Worm (Caenorhabditis elegans) whole organism, L3 larva: ENCODE results near the gene lgc-27.

ENCODE experiments used
- R02D3.7 ChIP-seq: fragments of 150-350 bp; optimal IDR thresholded peaks from 2 replicates; lab custom pipeline; 2014; ENCODE audit warnings: missing biosample characterization, missing genetic modification characterization
- ama-1 ChIP-seq: fragments of 150-350 bp; optimal IDR thresholded peaks from 2 replicates; lab custom pipeline; 2018
- ceh-16 ChIP-seq: sonication (generic microtip); optimal IDR thresholded peaks from 2 replicates; lab custom pipeline; 2017; ENCODE audit warnings: missing biosample characterization, missing genetic modification characterization
- ceh-82 ChIP-seq: fragments of 150-350 bp; optimal IDR thresholded peaks from 2 replicates; lab custom pipeline; 2014; ENCODE audit warnings: missing biosample characterization, missing genetic modification characterization
- ceh-9 ChIP-seq: sonication (generic microtip); optimal IDR thresholded peaks from 2 replicates; lab custom pipeline; 2018; ENCODE audit warnings: missing biosample characterization, missing genetic modification characterization
- daf-12 ChIP-seq: fragments of 150-350 bp; optimal IDR thresholded peaks from 2 replicates; lab custom pipeline; 2014; ENCODE audit warnings: missing biosample characterization, missing genetic modification reagents, missing genetic modification characterization
- egl-27 ChIP-seq: sonication (generic microtip); optimal IDR thresholded peaks from 4 replicates; lab custom pipeline; 2017; ENCODE audit warnings: missing biosample characterization, missing genetic modification reagents, missing genetic modification characterization
- egl-5 ChIP-seq: fragments of 150-350 bp; optimal IDR thresholded peaks from 2 replicates; lab custom pipeline; 2017; ENCODE audit warnings: missing biosample characterization, missing genetic modification reagents, missing genetic modification characterization, inconsistent platforms
- elt-2 ChIP-seq: sonication (generic microtip); optimal IDR thresholded peaks from 2 replicates; lab custom pipeline; 2016; ENCODE audit warnings: missing genetic modification reagents, mild to moderate bottlenecking, missing genetic modification characterization, missing compliant biosample characterization
- elt-3 ChIP-seq, 3 experiments: fragments of 150-350 bp in 1 of 3; sonication (generic microtip) in 2 of 3; optimal IDR thresholded peaks; 2 replicates in 2 of 3; 4 replicates in 1 of 3; lab custom pipeline; 2014 to 2017; ENCODE audit warnings: missing biosample characterization in 3 of 3, missing genetic modification characterization in 3 of 3
- eor-1 ChIP-seq, 2 experiments: fragments of 150-350 bp; optimal IDR thresholded peaks; 2 replicates each; lab custom pipeline; 2014 to 2018; ENCODE audit warnings: missing biosample characterization in 2 of 2, missing genetic modification characterization in 2 of 2
- fkh-10 ChIP-seq: sonication (generic microtip); optimal IDR thresholded peaks from 2 replicates; lab custom pipeline; 2017; ENCODE audit warnings: missing biosample characterization, missing genetic modification reagents, missing genetic modification characterization
- fkh-2 ChIP-seq: fragments of 150-350 bp; optimal IDR thresholded peaks from 2 replicates; lab custom pipeline; 2014; ENCODE audit warnings: missing biosample characterization, missing genetic modification reagents, missing genetic modification characterization
- fos-1 ChIP-seq: fragments of 150-350 bp; optimal IDR thresholded peaks from 2 replicates; lab custom pipeline; 2014; ENCODE audit warnings: missing biosample characterization, missing genetic modification characterization
- hmg-11 ChIP-seq: sonication (generic microtip); optimal IDR thresholded peaks from 2 replicates; lab custom pipeline; 2016; ENCODE audit warnings: missing genetic modification characterization, missing compliant biosample characterization
- jun-1 ChIP-seq: fragments of 150-350 bp; optimal IDR thresholded peaks from 2 replicates; lab custom pipeline; 2014; ENCODE audit warnings: missing biosample characterization, missing genetic modification reagents, missing genetic modification characterization
- lin-39 ChIP-seq: fragments of 150-350 bp; optimal IDR thresholded peaks from 2 replicates; lab custom pipeline; 2018; ENCODE audit warnings: missing biosample characterization, missing genetic modification reagents, missing genetic modification characterization
- lsy-12 ChIP-seq: sonication (generic microtip); optimal IDR thresholded peaks from 2 replicates; lab custom pipeline; 2016; ENCODE audit warnings: mild to moderate bottlenecking, missing genetic modification characterization, missing compliant biosample characterization
- mdl-1 ChIP-seq: fragments of 150-350 bp; optimal IDR thresholded peaks from 2 replicates; lab custom pipeline; 2014; ENCODE audit warnings: missing biosample characterization, missing genetic modification characterization
- mml-1 ChIP-seq: fragments of 150-350 bp; sonication (generic microtip); optimal IDR thresholded peaks from 3 replicates; lab custom pipeline; 2014; ENCODE audit warnings: missing biosample characterization, missing genetic modification characterization
- nfya-1 ChIP-seq: sonication (generic microtip); optimal IDR thresholded peaks from 2 replicates; lab custom pipeline; 2017; ENCODE audit warnings: missing genetic modification characterization, mild to moderate bottlenecking, missing compliant biosample characterization, antibody characterized with exemption, moderate library complexity; ENCODE audit not compliant: insufficient read depth
- nhr-11 ChIP-seq: fragments of 150-350 bp; optimal IDR thresholded peaks from 2 replicates; lab custom pipeline; 2014; ENCODE audit warnings: missing biosample characterization, missing genetic modification characterization
- nhr-12 ChIP-seq: fragments of 150-350 bp; optimal IDR thresholded peaks from 2 replicates; lab custom pipeline; 2014; ENCODE audit warnings: missing biosample characterization, missing genetic modification characterization
- nhr-23 ChIP-seq: fragments of 150-350 bp; optimal IDR thresholded peaks from 2 replicates; lab custom pipeline; 2014; ENCODE audit warnings: missing biosample characterization, missing genetic modification reagents, missing genetic modification characterization
- nhr-237 ChIP-seq: fragments of 150-350 bp; optimal IDR thresholded peaks from 2 replicates; lab custom pipeline; 2014; ENCODE audit warnings: missing biosample characterization, missing genetic modification characterization
- nhr-25 ChIP-seq: sonication (generic microtip); optimal IDR thresholded peaks from 2 replicates; lab custom pipeline; 2017; ENCODE audit warnings: missing biosample characterization, missing genetic modification characterization
- nhr-28 ChIP-seq: fragments of 150-350 bp; optimal IDR thresholded peaks from 2 replicates; lab custom pipeline; 2014; ENCODE audit warnings: missing biosample characterization, missing genetic modification characterization
- nhr-67 ChIP-seq: fragments of 150-350 bp; optimal IDR thresholded peaks from 2 replicates; lab custom pipeline; 2014; ENCODE audit warnings: missing biosample characterization, missing genetic modification characterization
- nhr-76 ChIP-seq: fragments of 150-350 bp; sonication (generic microtip); optimal IDR thresholded peaks from 5 replicates; lab custom pipeline; 2014; ENCODE audit warnings: missing biosample characterization, missing genetic modification characterization
- nhr-77 ChIP-seq: fragments of 150-350 bp; optimal IDR thresholded peaks from 2 replicates; lab custom pipeline; 2014; ENCODE audit warnings: missing biosample characterization, missing genetic modification characterization
- skn-1 ChIP-seq: fragments of 150-350 bp; optimal IDR thresholded peaks from 2 replicates; lab custom pipeline; 2014; ENCODE audit warnings: missing biosample characterization, missing genetic modification characterization
- snpc-4 ChIP-seq: fragments of 150-350 bp; optimal IDR thresholded peaks from 2 replicates; lab custom pipeline; 2014; ENCODE audit warnings: missing biosample characterization, missing genetic modification characterization
- tbx-2 ChIP-seq: sonication (generic microtip); optimal IDR thresholded peaks from 2 replicates; lab custom pipeline; 2016; ENCODE audit warnings: mild to moderate bottlenecking, missing genetic modification characterization, missing compliant biosample characterization
- unc-39 ChIP-seq: sonication (generic microtip); optimal IDR thresholded peaks from 4 replicates; lab custom pipeline; 2017; ENCODE audit warnings: missing biosample characterization, missing genetic modification characterization
- zag-1 ChIP-seq: fragments of 150-350 bp; optimal IDR thresholded peaks from 2 replicates; lab custom pipeline; 2014; ENCODE audit warnings: missing biosample characterization, missing genetic modification characterization
- ztf-11 ChIP-seq: fragments of 150-350 bp; optimal IDR thresholded peaks from 2 replicates; lab custom pipeline; 2014; ENCODE audit warnings: missing biosample characterization, missing genetic modification characterization
- ztf-4 ChIP-seq: fragments of 150-350 bp; optimal IDR thresholded peaks from 2 replicates; lab custom pipeline; 2014; ENCODE audit warnings: missing biosample characterization, missing genetic modification characterization

The lgc-27 gene

ce11 chrII:4616443-4616842 is 32.4 kb upstream of the lgc-27 start, which contains the start of gene clec-136:
clec-136 (minus strand) TSS chrII:4616543.
- no peak for TF ChIP-seq nhr-25 (tag; lab: Kevin White, UChicago)
- TF ChIP-seq ztf-11 (tag; lab: Kevin White, UChicago): no peak
- no peak for TF ChIP-seq R02D3.7 (tag; lab: Kevin White, UChicago)
- no peak for TF ChIP-seq nhr-12 (tag; lab: Kevin White, UChicago)
- TF ChIP-seq eor-1 (tag; optimal IDR thresholded peaks at IDR 0.05; lab: Kevin White, UChicago): no peak
- TF ChIP-seq zag-1 (tag; lab: Kevin White, UChicago): no peak
- TF ChIP-seq elt-2: no peak
- TF ChIP-seq nhr-23: no peak
- TF ChIP-seq lin-39 (tag; lab: Kevin White, UChicago): no peak
- no peak for TF ChIP-seq tbx-2
- no peak for TF ChIP-seq ceh-82 (tag; lab: Kevin White, UChicago)
- TF ChIP-seq nhr-67 (tag; lab: Kevin White, UChicago): no peak
- no peak for TF ChIP-seq nhr-77
- no peak for TF ChIP-seq mdl-1 (tag; lab: Kevin White, UChicago)
- TF ChIP-seq daf-12 (tag; lab: Kevin White, UChicago): no peak
- no peak for TF ChIP-seq egl-27 (tag; lab: Kevin White, UChicago)

- TF ChIP-seq nhr-23: no peak
- no peak for TF ChIP-seq skn-1
- TF ChIP-seq, all 47 proteins: peak for 0
Observed at ce11 chrII:4617990-4618389, 30.9 kb upstream of the lgc-27 start, which contains the start of gene clec-137. clec-137 (minus strand) TSS chrII:4618090.

DNA sequence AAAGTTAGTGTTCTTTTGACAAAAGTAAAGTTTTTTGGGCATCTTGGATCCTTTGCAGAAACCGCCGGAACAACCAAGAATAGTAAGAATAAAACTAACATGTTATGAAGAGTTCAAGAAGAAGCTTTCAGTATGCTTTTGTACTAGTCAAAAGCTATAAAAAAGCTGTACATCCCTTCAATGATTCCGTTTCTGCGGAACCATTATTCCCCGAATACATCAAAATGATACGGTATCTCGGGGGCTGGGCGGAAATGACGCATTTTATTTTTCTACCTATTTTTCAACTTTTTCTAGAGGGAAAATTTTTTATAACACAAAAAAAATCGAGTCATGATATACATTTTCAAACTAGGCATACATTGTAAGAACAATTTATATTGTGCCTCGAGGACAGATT is 29.2 kb upstream of the lgc-27 start, which contains the start of gene clec-138:
Gene clec-138, minus strand, starts transcription at position 101 of the 400 bp plus-strand sequence.
- no peak for TF ChIP-seq unc-39 (tag; lab: Kevin White, UChicago)
- no peak for TF ChIP-seq nhr-67 (tag; lab: Kevin White, UChicago)
- no peak for TF ChIP-seq fos-1 (tag; lab: Kevin White, UChicago)

DNA sequence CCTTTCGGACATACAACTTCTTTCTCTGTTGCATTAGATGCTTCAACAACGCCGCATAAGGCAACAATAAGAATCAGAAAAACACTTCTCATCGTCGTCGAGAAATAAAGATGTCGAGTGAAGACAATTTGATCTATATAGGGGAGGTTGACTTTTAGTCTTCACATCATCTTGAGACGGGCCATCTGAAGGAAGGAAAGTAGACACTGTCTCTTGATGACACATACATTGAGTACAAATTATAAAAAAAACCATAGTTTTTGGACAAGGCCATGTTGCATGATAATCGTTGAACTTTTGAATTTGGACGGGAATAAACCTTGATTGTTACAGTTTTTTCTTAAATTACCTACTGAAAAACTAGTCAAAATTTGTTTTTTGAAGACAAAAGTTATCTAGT is 27.2 kb upstream of the lgc-27 start, which contains the start of gene clec-139:
Gene clec-139, minus strand, starts transcription at position 101 of the 400 bp plus-strand sequence.
- TF ChIP-seq nhr-76 (tag; lab: Kevin White, UChicago) (no peak), elt-3 (tag; optimal IDR thresholded peaks at IDR 0.05; lab: Kevin White, UChicago) (no peak), nhr-11 (tag; lab: Kevin White, UChicago) (no peak), fkh-2 (tag; lab: Kevin White, UChicago) (no peak), ceh-9 (tag; lab: Kevin White, UChicago) (no peak), jun-1 (no peak), snpc-4 (tag; lab: Kevin White, UChicago) (no peak), elt-2 (no peak)

ce11 chrII:4626606-4627005 is 22.3 kb upstream of the lgc-27 start, which contains the start of gene F35D11.1:
F35D11.1 (plus strand) TSS chrII:4626906.
- TF ChIP-seq zag-1 (tag; lab: Kevin White, UChicago) (no peak), egl-5 (tag; lab: Kevin White, UChicago) (no peak), ztf-4 (tag; lab: Kevin White, UChicago) (no peak), ceh-16 (tag; lab: Kevin White, UChicago) (no peak), nhr-28 (no peak), fkh-2 (tag; lab: Kevin White, UChicago) (no peak), nhr-237 (tag; lab: Kevin White, UChicago) (no peak), nhr-11 (tag; lab: Kevin White, UChicago) (no peak), ceh-9 (tag; lab: Kevin White, UChicago) (no peak), ceh-82 (tag; lab: Kevin White, UChicago) (no peak), skn-1 (no peak), nhr-25 (tag; lab: Kevin White, UChicago) (no peak), ama-1 (lab: Kevin White, UChicago) (no peak), elt-2 (no peak), ztf-11 (tag; lab: Kevin White, UChicago) (no peak), lin-39 (tag; lab: Kevin White, UChicago) (no peak), nhr-23 (no peak)

ce11 chrII:4631479-4631878 is 17.4 kb upstream of the lgc-27 start:
- no peak for TF ChIP-seq fkh-10 (GFP tag; lab: Kevin White, UChicago)
- no peak for TF ChIP-seq mml-1
- TF ChIP-seq ceh-16 (tag; lab: Kevin White, UChicago): no peak
- TF ChIP-seq snpc-4 (tag; lab: Kevin White, UChicago): no peak
- TF ChIP-seq nhr-28: no peak
- TF ChIP-seq eor-1 (tag; optimal IDR thresholded peaks at IDR 0.05; lab: Kevin White, UChicago): no peak
- TF ChIP-seq lsy-12 (tag; lab: Kevin White, UChicago): no peak
- no peak for TF ChIP-seq nfya-1 (tag; lab: Kevin White, UChicago)
- no peak for TF ChIP-seq hmg-11 (tag; lab: Kevin White, UChicago)
- TF ChIP-seq R02D3.7 (tag; lab: Kevin White, UChicago): no peak
- no peak for TF ChIP-seq egl-27 (tag; lab: Kevin White, UChicago)
- no peak for TF ChIP-seq nhr-67 (tag; lab: Kevin White, UChicago)
- TF ChIP-seq nhr-23: no peak
